Fruit fly (Drosophila melanogaster): ENCODE results near the gene smog.

The smog gene

DNA sequence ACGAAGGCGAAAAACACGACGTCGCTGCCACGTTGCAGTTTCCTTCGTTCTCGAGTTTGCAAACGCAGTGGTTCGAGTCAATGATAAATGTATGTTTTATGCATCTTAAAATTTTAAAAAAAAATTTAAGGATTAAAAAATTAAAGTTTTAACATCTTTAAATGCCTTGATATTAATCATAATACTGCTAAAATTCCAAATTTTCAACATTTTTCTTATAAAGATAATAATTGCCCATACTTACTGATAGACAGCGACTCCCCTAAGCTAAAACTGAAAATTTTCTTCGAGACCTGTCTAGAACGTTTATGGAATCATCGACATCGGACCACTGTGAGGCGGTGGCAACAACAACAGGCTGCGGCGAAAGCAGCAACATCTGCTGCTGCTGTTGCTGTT lies 31.3 kb upstream of the smog start (continued):
- TF ChIP-seq CG12659 (GFP tag; optimal IDR thresholded peaks at IDR 0.05) (peak; percentile 69), CG18476 (GFP tag; optimal IDR thresholded peaks at IDR 0.05) (peak; percentile 65), CG2678 (tag; optimal IDR thresholded peaks at IDR 0.05) (peak; percentile 90), twi (tag; optimal IDR thresholded peaks at IDR 0.05) (peak; percentile 45), kah (GFP tag; optimal IDR thresholded peaks at IDR 0.05) (peak; percentile 36), CG13123 (GFP tag; optimal IDR thresholded peaks at IDR 0.05) (no peak), Ssrp (tag; optimal IDR thresholded peaks at IDR 0.05) (peak; percentile 41), yki (optimal IDR thresholded peaks at IDR 0.05) (no peak), CG11093 (GFP tag; IDR thresholded peaks at IDR 0.05) (0 out of 3 replicates have a peak, but pooled peaks have one; percentile 7), Dip2 (GFP tag; IDR thresholded peaks at IDR 0.05) (0 out of 2 replicates have a peak, but pooled peaks have one; percentile 28), repo (GFP tag; optimal IDR thresholded peaks at IDR 0.05) (no peak), mld (GFP tag; IDR thresholded peaks at IDR 0.05; ENCODE audit: partially characterized antibody) (no peak), bcd (GFP tag; optimal IDR thresholded peaks at IDR 0.05) (peak; percentile 72), D (optimal IDR thresholded peaks at IDR 0.05) (no peak), D (GFP tag; optimal IDR thresholded peaks at IDR 0.05) (peak; percentile 60), CG34376 (GFP tag; optimal IDR thresholded peaks at IDR 0.05) (peak; percentile 65), Abd-B (GFP tag; optimal IDR thresholded peaks at IDR 0.05) (peak; percentile 51), Lhr (GFP tag; optimal IDR thresholded peaks at IDR 0.05) (no peak), Doc2 (GFP tag; IDR thresholded peaks at IDR 0.05) (no peak), CG30431 (GFP tag; optimal IDR thresholded peaks at IDR 0.05) (peak; percentile 25), Ptx1 (GFP tag; IDR thresholded peaks at IDR 0.05) (peak; percentile 70), dmrt99B (tag; optimal IDR thresholded peaks at IDR 0.05) (peak; percentile 85), pum (GFP tag; optimal IDR thresholded peaks at IDR 0.05) (no peak), Pdp1 (GFP tag; optimal IDR thresholded peaks at IDR 0.05) (peak; percentile 25 to 44), CG6683 (GFP tag; optimal IDR thresholded peaks at IDR 0.05) (peak; percentile 57), CG33213 (GFP tag; optimal IDR thresholded peaks at IDR 0.05) (peak; percentile 10), Bdp1 (GFP tag; optimal IDR thresholded peaks at IDR 0.05) (no peak), CG14667 (GFP tag; IDR thresholded peaks at IDR 0.05) (peak; percentile 49), CG7372 (GFP tag; IDR thresholded peaks at IDR 0.05) (peak; percentile 75), Aef1 (GFP tag; IDR thresholded peaks at IDR 0.05) (peak; percentile 69), dpn (GFP tag; optimal IDR thresholded peaks at IDR 0.05) (peak; percentile 20 to 73), ken (GFP tag; IDR thresholded peaks at IDR 0.05) (peak; percentile 39; the same call in 1 of the 3 replicates), p53 (GFP tag; optimal IDR thresholded peaks at IDR 0.05) (no peak), sc (optimal IDR thresholded peaks at IDR 0.05) (no peak), sc (GFP tag; optimal IDR thresholded peaks at IDR 0.05) (no peak), gce (GFP tag; IDR thresholded peaks at IDR 0.05) (0 out of 3 replicates have a peak, but pooled peaks have one; percentile 36), sim (GFP tag; IDR thresholded peaks at IDR 0.05) (no peak), rib (GFP tag; IDR thresholded peaks at IDR 0.05) (peak; percentile 20; the same call in 1 of the 2 replicates), Drgx (GFP tag; IDR thresholded peaks at IDR 0.05) (peak; percentile 70), CG3838 (GFP tag; optimal IDR thresholded peaks at IDR 0.05) (no peak), br (optimal IDR thresholded peaks at IDR 0.05) (no peak), CG4854 (GFP tag; optimal IDR thresholded peaks at IDR 0.05) (peak; percentile 41), eyg (GFP tag; optimal IDR thresholded peaks at IDR 0.05) (no peak), CG6765 (GFP tag; optimal IDR thresholded peaks at IDR 0.05) (peak; percentile 62), CG1529 (GFP tag; optimal IDR thresholded peaks at IDR 0.05) (peak; percentile 39), nom (GFP tag; optimal IDR thresholded peaks at IDR 0.05) (peak; percentile 88), CG30403 (GFP tag; optimal IDR thresholded peaks at IDR 0.05) (peak; percentile 60), CG17186 (GFP tag; optimal IDR thresholded peaks at IDR 0.05) (no peak), CoRest (tag; optimal IDR thresholded peaks at IDR 0.05) (peak; percentile 78), CG7839 (tag; optimal IDR thresholded peaks at IDR 0.05) (peak; percentile 84), CG17912 (GFP tag; optimal IDR thresholded peaks at IDR 0.05) (no peak), CG11504 (tag; optimal IDR thresholded peaks at IDR 0.05) (peak; percentile 83)
